Worm (Caenorhabditis elegans) whole organism, mixed stage, embryonic: ENCODE results near the gene srh-129.

Experiments
- M03D4.4 ChIP-seq: sonication (generic microtip); optimal IDR thresholded peaks from 2 replicates; lab custom pipeline; 2017; ENCODE audit warnings: mild to moderate bottlenecking, missing genetic modification characterization, missing compliant biosample characterization
- bed-3 ChIP-seq: fragments of 200-800 bp; sonication (Bioruptor generic); optimal IDR thresholded peaks from 3 replicates; lab custom pipeline; 2018; ENCODE audit warnings: mild to moderate bottlenecking, missing genetic modification characterization, moderate library complexity, missing compliant biosample characterization
- blmp-1 ChIP-seq: fragments of 150-350 bp; optimal IDR thresholded peaks from 2 replicates; lab custom pipeline; 2014; ENCODE audit warnings: missing biosample characterization, missing genetic modification characterization
- ceh-39 ChIP-seq: fragments of 150-350 bp; optimal IDR thresholded peaks from 2 replicates; lab custom pipeline; 2014; ENCODE audit warnings: missing biosample characterization, missing genetic modification characterization
- ceh-43 ChIP-seq: fragments of 200-800 bp; sonication (Bioruptor generic); optimal IDR thresholded peaks from 2 replicates; lab custom pipeline; 2018; ENCODE audit warnings: mild to moderate bottlenecking, missing genetic modification characterization, moderate library complexity, missing compliant biosample characterization
- ceh-83 ChIP-seq: fragments of 200-800 bp; sonication (Bioruptor generic); optimal IDR thresholded peaks from 2 replicates; lab custom pipeline; 2018; ENCODE audit warnings: mild to moderate bottlenecking, missing genetic modification characterization, missing compliant biosample characterization
- ces-1 ChIP-seq: fragments of 150-350 bp; optimal IDR thresholded peaks from 2 replicates; lab custom pipeline; 2014; ENCODE audit warnings: missing biosample characterization, missing genetic modification reagents, missing genetic modification characterization
- cnd-1 ChIP-seq: fragments of 200-800 bp; sonication (Bioruptor generic); optimal IDR thresholded peaks from 2 replicates; lab custom pipeline; 2018; ENCODE audit warnings: mild to moderate bottlenecking, missing genetic modification characterization, missing compliant biosample characterization
- drap-1 ChIP-seq: fragments of 200-800 bp; sonication (Bioruptor generic); optimal IDR thresholded peaks from 3 replicates; lab custom pipeline; 2018; ENCODE audit warnings: mild to moderate bottlenecking, missing genetic modification characterization, missing compliant biosample characterization
- elt-1 ChIP-seq: sonication (generic microtip); optimal IDR thresholded peaks from 2 replicates; lab custom pipeline; 2017; ENCODE audit warnings: missing genetic modification characterization, mild to moderate bottlenecking, missing compliant biosample characterization, antibody characterized with exemption, moderate library complexity, borderline replicate concordance; ENCODE audit not compliant: insufficient read depth
- elt-3 ChIP-seq: fragments of 150-350 bp; optimal IDR thresholded peaks from 2 replicates; lab custom pipeline; 2014; ENCODE audit warnings: missing biosample characterization, missing genetic modification characterization
- flh-1 ChIP-seq: fragments of 200-800 bp; sonication (Bioruptor generic); optimal IDR thresholded peaks from 2 replicates; lab custom pipeline; 2018; ENCODE audit warnings: mild to moderate bottlenecking, missing genetic modification characterization, moderate library complexity, missing compliant biosample characterization
- ham-2 ChIP-seq: fragments of 200-800 bp; sonication (Bioruptor generic); optimal IDR thresholded peaks from 2 replicates; lab custom pipeline; 2018; ENCODE audit warnings: mild to moderate bottlenecking, missing genetic modification characterization, missing compliant biosample characterization
- hlh-1 ChIP-seq: fragments of 150-350 bp; optimal IDR thresholded peaks from 2 replicates; lab custom pipeline; 2014; ENCODE audit warnings: missing biosample characterization, missing genetic modification reagents, missing genetic modification characterization
- lin-13 ChIP-seq: fragments of 150-350 bp; optimal IDR thresholded peaks from 2 replicates; lab custom pipeline; 2014; ENCODE audit warnings: missing biosample characterization, missing genetic modification characterization
- lin-32 ChIP-seq: fragments of 200-800 bp; sonication (Bioruptor generic); optimal IDR thresholded peaks from 2 replicates; lab custom pipeline; 2018; ENCODE audit warnings: mild to moderate bottlenecking, missing genetic modification characterization, missing compliant biosample characterization
- lsy-2 ChIP-seq: fragments of 150-350 bp; optimal IDR thresholded peaks from 2 replicates; lab custom pipeline; 2014; ENCODE audit warnings: missing biosample characterization, missing genetic modification characterization
- mab-5 ChIP-seq: fragments of 150-350 bp; optimal IDR thresholded peaks from 2 replicates; lab custom pipeline; 2014; ENCODE audit warnings: missing biosample characterization, missing genetic modification characterization
- mep-1 ChIP-seq: fragments of 150-350 bp; optimal IDR thresholded peaks from 2 replicates; lab custom pipeline; 2017; ENCODE audit warnings: missing biosample characterization, missing genetic modification reagents, missing genetic modification characterization, inconsistent platforms
- nhr-12 ChIP-seq: fragments of 150-350 bp; optimal IDR thresholded peaks from 2 replicates; lab custom pipeline; 2014; ENCODE audit warnings: missing biosample characterization, missing genetic modification characterization
- nhr-2 ChIP-seq: fragments of 150-350 bp; optimal IDR thresholded peaks from 2 replicates; lab custom pipeline; 2014; ENCODE audit warnings: missing biosample characterization, missing genetic modification characterization
- nhr-28 ChIP-seq: fragments of 150-350 bp; optimal IDR thresholded peaks from 2 replicates; lab custom pipeline; 2014; ENCODE audit warnings: missing biosample characterization, missing genetic modification characterization
- nhr-76 ChIP-seq: sonication (generic microtip); optimal IDR thresholded peaks from 2 replicates; lab custom pipeline; 2017; ENCODE audit warnings: missing biosample characterization, missing genetic modification characterization
- pha-4 ChIP-seq: fragments of 150-350 bp; optimal IDR thresholded peaks from 2 replicates; lab custom pipeline; 2018; ENCODE audit warnings: missing biosample characterization, missing genetic modification reagents, missing genetic modification characterization
- sem-2 ChIP-seq: fragments of 200-800 bp; sonication (Bioruptor generic); optimal IDR thresholded peaks from 2 replicates; lab custom pipeline; 2018; ENCODE audit warnings: mild to moderate bottlenecking, missing genetic modification characterization, missing compliant biosample characterization
- sptf-1 ChIP-seq: sonication (generic microtip); optimal IDR thresholded peaks from 2 replicates; lab custom pipeline; 2017; ENCODE audit warnings: mild to moderate bottlenecking, missing genetic modification characterization, moderate library complexity, missing compliant biosample characterization
- tbx-8 ChIP-seq: fragments of 200-800 bp; sonication (Bioruptor generic); optimal IDR thresholded peaks from 2 replicates; lab custom pipeline; 2018; ENCODE audit warnings: mild to moderate bottlenecking, missing genetic modification characterization, moderate library complexity, missing compliant biosample characterization
- unc-39 ChIP-seq: fragments of 150-350 bp; optimal IDR thresholded peaks from 2 replicates; lab custom pipeline; 2014; ENCODE audit warnings: missing biosample characterization, missing genetic modification characterization
- unc-62 ChIP-seq: fragments of 150-350 bp; optimal IDR thresholded peaks from 2 replicates; lab custom pipeline; 2014; ENCODE audit warnings: missing biosample characterization, missing genetic modification reagents, missing genetic modification characterization
- zip-8 ChIP-seq: fragments of 150-350 bp; optimal IDR thresholded peaks from 2 replicates; lab custom pipeline; 2014; ENCODE audit warnings: missing biosample characterization, missing genetic modification characterization
- ztf-11 ChIP-seq: fragments of 150-350 bp; optimal IDR thresholded peaks from 2 replicates; lab custom pipeline; 2014; ENCODE audit warnings: missing biosample characterization, missing genetic modification characterization

The srh-129 gene

DNA sequence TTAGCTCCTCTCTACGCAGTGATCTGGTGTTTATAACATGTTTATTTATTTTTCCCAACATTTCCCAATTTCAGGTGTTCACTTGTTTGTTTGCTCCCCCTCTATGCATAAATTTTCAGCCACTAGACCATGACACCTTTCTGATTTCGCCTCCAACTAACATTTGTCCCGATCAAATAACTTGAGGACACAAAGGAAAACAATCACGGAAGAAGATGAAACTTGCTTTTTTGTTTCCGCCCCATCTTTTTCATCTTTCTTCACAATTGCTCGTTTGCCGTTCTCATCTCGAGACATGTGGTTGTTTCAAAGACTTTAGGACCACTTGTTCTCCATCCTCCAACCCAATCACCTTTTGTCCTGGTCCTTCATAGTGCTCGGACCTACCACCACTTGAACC is 16.9 kb downstream of the srh-129 start, which contains the start of gene F14F9.5:
Gene F14F9.5, plus strand, starts transcription at position 301 of the 400 bp plus-strand sequence.
- TF ChIP-seq pha-4 (tag; lab: Kevin White, UChicago) (no peak), unc-62 (GFP tag; lab: Kevin White, UChicago) (no peak), lin-32 (GFP tag; lab: Kevin White, UChicago) (no peak), nhr-12 (no peak), lin-13 (tag; lab: Kevin White, UChicago) (no peak), nhr-2 (tag; lab: Kevin White, UChicago) (no peak), unc-39 (tag; lab: Kevin White, UChicago) (no peak), tbx-8 (GFP tag; lab: Kevin White, UChicago) (no peak), nhr-28 (tag; lab: Kevin White, UChicago) (no peak), hlh-1 (tag; lab: Kevin White, UChicago) (no peak), sem-2 (GFP tag; lab: Kevin White, UChicago) (no peak), mep-1 (tag; lab: Kevin White, UChicago) (no peak)
- TF ChIP-seq, all 35 proteins: peak for 0

DNA sequence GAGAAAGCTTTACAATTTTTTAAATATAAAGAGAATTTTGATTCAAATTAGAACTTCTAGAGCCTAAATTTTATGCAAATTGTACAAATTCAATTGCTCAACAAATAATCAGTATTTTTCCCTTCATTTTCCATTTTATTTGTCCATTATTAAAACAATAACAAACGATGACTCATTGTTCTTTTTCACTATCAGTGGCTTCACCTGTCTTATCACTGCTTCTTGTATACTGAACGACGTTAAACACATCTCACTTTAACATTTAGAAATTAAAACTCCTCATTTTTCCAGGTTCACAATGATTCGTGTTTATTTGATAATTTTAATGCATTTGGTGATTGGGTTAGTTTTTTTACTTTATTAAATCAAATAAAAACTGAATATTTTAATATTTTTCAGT is 24.0 kb downstream of the srh-129 start, which contains the start of gene sid-1:
Gene sid-1, plus strand, starts transcription at position 292 of the 400 bp plus-strand sequence.
- TF ChIP-seq ham-2 (GFP tag; lab: Kevin White, UChicago) (no peak), hlh-1 (tag; lab: Kevin White, UChicago) (no peak), nhr-2 (tag; lab: Kevin White, UChicago) (no peak), bed-3 (GFP tag; lab: Kevin White, UChicago) (no peak), sem-2 (GFP tag; lab: Kevin White, UChicago) (no peak), lin-13 (tag; lab: Kevin White, UChicago) (no peak), elt-1 (tag; lab: Kevin White, UChicago) (no peak), drap-1 (GFP tag; lab: Kevin White, UChicago) (no peak), unc-62 (GFP tag; lab: Kevin White, UChicago) (no peak), sptf-1 (tag; lab: Kevin White, UChicago) (no peak), nhr-76 (tag; lab: Kevin White, UChicago) (no peak), ces-1 (GFP tag; lab: Kevin White, UChicago) (no peak), M03D4.4 (tag; lab: Kevin White, UChicago) (no peak), pha-4 (tag; lab: Kevin White, UChicago) (no peak), lin-32 (GFP tag; lab: Kevin White, UChicago) (no peak), nhr-28 (tag; lab: Kevin White, UChicago) (no peak), ceh-43 (GFP tag; lab: Kevin White, UChicago) (no peak)
- TF ChIP-seq, all 35 proteins: peak for 0

DNA sequence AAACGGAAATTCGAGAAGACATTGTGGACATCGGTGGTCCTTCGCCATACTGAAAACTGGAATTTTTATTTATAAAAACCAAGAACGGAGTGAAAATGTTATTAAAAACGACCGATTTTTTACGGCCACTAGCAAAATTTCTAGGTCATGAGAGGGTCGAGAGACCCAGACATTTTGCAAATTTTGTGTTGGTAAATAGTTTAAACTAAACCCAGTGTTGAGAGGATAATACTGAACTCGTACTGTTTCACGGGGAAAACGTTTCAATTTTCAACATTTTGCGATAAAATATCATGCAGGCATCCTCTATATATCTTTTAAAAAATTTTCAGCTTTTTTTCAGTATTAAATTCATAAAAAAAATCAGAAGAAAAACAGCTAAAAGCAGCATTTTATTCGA is 24.6 kb downstream of the srh-129 start, which contains the start of gene C04F5.9:
Gene C04F5.9, minus strand, starts transcription at position 101 of the 400 bp plus-strand sequence.
- TF ChIP-seq mep-1 (tag; lab: Kevin White, UChicago), result no peak
- TF ChIP-seq lin-13 (tag; lab: Kevin White, UChicago), result no peak
- no peak for TF ChIP-seq elt-3 (tag; lab: Kevin White, UChicago)
- TF ChIP-seq bed-3 (GFP tag; lab: Kevin White, UChicago), result no peak
- TF ChIP-seq flh-1 (GFP tag; lab: Kevin White, UChicago), result no peak
- no peak for TF ChIP-seq mab-5 (tag; lab: Kevin White, UChicago)
- no peak for TF ChIP-seq cnd-1 (tag; lab: Kevin White, UChicago)
- TF ChIP-seq hlh-1 (tag; lab: Kevin White, UChicago), result no peak
- TF ChIP-seq zip-8 (tag; lab: Kevin White, UChicago), result no peak
- no peak for TF ChIP-seq ceh-83
- no peak for TF ChIP-seq unc-39 (tag; lab: Kevin White, UChicago)
- no peak for TF ChIP-seq sem-2 (GFP tag; lab: Kevin White, UChicago)
- TF ChIP-seq pha-4 (tag; lab: Kevin White, UChicago), result no peak
- no peak for TF ChIP-seq ceh-43 (GFP tag; lab: Kevin White, UChicago)
- TF ChIP-seq nhr-2 (tag; lab: Kevin White, UChicago), result no peak
- TF ChIP-seq nhr-12, result no peak
- no peak for TF ChIP-seq blmp-1
- no peak for TF ChIP-seq tbx-8 (GFP tag; lab: Kevin White, UChicago)

ce11 chrV:5113654-5114053 is 30.0 kb downstream of the srh-129 start, which contains the start of gene C04F5.8:
C04F5.8 (minus strand) TSS chrV:5113754.
- TF ChIP-seq ceh-39 (tag; lab: Kevin White, UChicago) (no peak), elt-1 (tag; lab: Kevin White, UChicago) (no peak), zip-8 (tag; lab: Kevin White, UChicago) (no peak), nhr-76 (tag; lab: Kevin White, UChicago) (no peak), sem-2 (GFP tag; lab: Kevin White, UChicago) (no peak), ceh-43 (GFP tag; lab: Kevin White, UChicago) (no peak), ztf-11 (no peak), bed-3 (GFP tag; lab: Kevin White, UChicago) (no peak), tbx-8 (GFP tag; lab: Kevin White, UChicago) (no peak), blmp-1 (no peak), drap-1 (GFP tag; lab: Kevin White, UChicago) (no peak), lsy-2 (no peak), M03D4.4 (tag; lab: Kevin White, UChicago) (no peak)
- TF ChIP-seq, all 35 proteins: peak for 0
